Fruit fly (Drosophila melanogaster): Measurements from ENCODE around the gene kst.

kst gene

dm6 chr3L:3393951-3394834, 57.5 kb downstream of the kst start:
- no peak for TF ChIP-seq CG17801 (GFP tag; optimal IDR thresholded peaks at IDR 0.05; ENCODE audit: partially characterized antibody)

DNA sequence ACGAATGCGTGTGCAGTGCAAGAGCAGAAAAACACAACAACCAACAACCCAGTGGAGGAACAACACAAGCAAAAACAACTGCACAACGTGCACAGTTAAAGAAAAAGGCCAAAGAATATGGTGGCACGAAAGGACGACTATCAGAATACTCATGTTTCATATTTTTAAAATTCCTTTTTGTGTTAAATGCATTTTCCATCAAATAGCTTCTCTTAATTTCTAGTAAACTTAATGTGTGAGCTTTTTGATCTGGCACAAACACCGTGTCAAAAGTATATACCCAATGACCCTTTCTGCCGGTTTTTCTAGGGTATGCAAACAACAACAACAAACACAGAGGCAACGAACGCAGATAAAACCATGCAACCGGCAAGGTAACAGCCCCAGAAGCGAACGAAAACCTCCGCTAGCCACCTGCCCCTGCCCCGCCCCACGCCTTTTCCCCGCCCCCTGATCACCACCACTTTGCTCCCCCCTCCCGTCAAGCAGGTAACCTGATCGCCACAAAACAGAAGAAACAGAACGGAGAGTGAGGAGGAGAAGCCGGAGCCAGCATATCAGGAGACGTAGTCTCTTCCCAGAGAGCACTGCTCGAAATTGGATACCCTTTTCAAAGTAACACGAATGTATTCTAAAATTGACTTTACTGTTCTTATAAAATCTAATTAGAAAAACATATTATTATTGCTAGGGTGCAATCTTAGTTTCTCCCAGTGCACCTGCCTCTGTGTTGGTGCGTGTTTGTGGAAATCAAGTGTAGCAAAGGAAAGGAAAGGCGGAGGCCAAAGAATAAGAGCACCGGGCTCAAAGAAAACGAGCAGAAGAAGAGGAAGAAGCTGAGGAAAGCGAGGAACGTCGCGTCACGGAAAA, 58.4 kb downstream of the kst start:
- TF ChIP-seq CG17801 (GFP tag; optimal IDR thresholded peaks at IDR 0.05; ENCODE audit: partially characterized antibody): no peak

- no peak for TF ChIP-seq CG17801 (GFP tag; optimal IDR thresholded peaks at IDR 0.05; ENCODE audit: partially characterized antibody)
Observed at dm6 chr3L:3396056-3396455, 59.4 kb downstream of the kst start.

dm6 chr3L:3397309-3397821, 60.7 kb downstream of the kst start:
- TF ChIP-seq CG17801 (GFP tag; optimal IDR thresholded peaks at IDR 0.05; ENCODE audit: partially characterized antibody): no peak

dm6 chr3L:3397849-3398248, 61.2 kb downstream of the kst start:
- TF ChIP-seq CG17801 (GFP tag; optimal IDR thresholded peaks at IDR 0.05; ENCODE audit: partially characterized antibody): no peak

DNA sequence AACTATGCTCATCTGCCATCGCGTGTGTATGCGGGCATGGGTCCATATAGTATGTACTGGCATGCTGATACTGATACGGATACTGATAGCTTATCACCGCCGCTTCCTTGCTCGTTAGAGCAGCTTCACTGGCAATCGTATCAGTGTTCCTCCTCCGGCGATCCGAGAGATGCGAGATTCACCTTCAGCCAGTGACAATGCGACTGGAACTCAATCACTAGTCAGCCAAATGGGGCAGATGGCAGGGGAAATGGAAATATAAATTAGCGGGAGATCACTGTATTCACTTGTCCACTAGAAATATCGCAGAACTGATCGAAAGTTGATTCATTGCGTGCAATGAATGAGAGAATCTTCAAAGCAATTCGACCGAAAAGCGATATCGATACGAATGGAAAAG, 61.8 kb downstream of the kst start:
- no peak for TF ChIP-seq CG17801 (GFP tag; optimal IDR thresholded peaks at IDR 0.05; ENCODE audit: partially characterized antibody)

dm6 chr3L:3399249-3399922, 62.7 kb downstream of the kst start:
- no peak for TF ChIP-seq CG17801 (GFP tag; optimal IDR thresholded peaks at IDR 0.05; ENCODE audit: partially characterized antibody)

DNA sequence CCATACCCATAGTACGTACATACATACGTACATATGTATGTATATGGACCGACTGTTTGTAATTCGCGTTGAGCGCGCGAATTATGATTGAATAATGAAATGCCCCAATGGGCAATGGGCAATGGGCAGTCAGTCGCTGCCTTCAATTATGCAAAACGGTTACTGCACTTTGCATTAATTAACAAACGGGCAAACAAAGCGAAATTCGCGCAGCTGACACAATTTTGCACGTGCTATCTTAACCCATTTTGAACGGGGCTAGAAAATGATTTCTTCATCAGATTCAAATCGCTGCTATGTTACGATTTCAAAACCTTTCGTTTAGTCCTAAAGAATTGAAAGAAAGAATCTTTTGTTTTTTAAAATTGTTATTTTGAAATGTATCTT, 63.3 kb downstream of the kst start:
- no peak for TF ChIP-seq CG17801 (GFP tag; optimal IDR thresholded peaks at IDR 0.05; ENCODE audit: partially characterized antibody)

dm6 chr3L:3400555-3401198, 64.0 kb downstream of the kst start:
- no peak for TF ChIP-seq CG17801 (GFP tag; optimal IDR thresholded peaks at IDR 0.05; ENCODE audit: partially characterized antibody)

DNA sequence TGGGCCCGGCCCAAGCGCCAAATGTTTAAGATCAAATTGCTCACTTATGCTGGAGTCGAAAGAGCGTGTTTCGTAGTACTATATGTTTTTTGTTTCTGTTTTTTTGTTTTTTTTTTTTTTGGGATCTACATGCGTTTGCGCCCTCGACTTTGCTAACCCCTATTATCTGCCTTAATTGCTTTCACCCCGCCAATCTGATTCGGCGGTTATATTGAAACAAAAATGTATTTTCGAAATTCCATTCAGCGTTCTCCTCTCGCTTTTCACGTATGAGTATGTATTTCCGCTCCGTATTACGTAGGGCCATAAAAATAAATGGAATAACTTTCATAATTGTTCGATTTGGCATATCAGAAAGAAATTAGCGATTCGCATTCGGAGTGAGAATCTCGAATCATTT, 68.9 kb downstream of the kst start:
- TF ChIP-seq CG17801 (GFP tag; optimal IDR thresholded peaks at IDR 0.05; ENCODE audit: partially characterized antibody): no peak

DNA sequence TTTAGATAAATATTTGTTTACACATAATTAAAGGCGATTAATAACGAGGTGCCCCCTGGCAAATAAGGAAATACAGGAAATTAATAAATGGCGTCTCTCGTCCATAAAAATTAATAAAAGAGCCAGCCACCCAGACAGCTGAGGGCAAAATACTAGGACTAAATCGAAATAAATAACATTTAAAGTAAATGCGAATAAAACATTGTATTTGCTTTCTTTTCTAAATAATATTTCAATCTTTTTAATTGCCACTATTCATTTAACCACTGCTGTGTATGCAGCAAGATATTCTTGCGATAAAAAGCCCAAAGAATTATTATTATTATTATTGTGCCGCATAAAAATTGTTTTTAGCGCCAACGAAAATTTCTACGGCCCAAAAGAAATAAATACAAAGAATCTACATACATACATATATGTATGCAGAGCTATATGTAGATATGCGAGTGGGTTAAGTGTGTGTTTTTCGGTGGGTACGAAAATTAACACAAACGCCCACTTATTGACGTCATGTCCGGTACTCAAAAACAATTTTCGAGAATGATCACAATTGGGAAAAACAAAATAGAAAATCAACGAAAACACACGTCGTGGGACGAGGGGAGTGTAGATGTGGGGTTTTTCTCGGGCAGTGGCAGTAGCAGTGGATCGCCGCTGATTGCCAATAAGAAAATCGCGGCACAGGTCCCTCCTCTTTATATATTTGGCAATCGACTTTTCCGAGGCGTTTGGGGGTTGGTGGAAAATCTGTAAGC, 69.8 kb downstream of the kst start:
- TF ChIP-seq CG17801 (GFP tag; optimal IDR thresholded peaks at IDR 0.05; ENCODE audit: partially characterized antibody): no peak

- TF ChIP-seq CG17801 (GFP tag; optimal IDR thresholded peaks at IDR 0.05; ENCODE audit: partially characterized antibody): no peak
Observed at dm6 chr3L:3407481-3407880, 70.8 kb downstream of the kst start.

DNA sequence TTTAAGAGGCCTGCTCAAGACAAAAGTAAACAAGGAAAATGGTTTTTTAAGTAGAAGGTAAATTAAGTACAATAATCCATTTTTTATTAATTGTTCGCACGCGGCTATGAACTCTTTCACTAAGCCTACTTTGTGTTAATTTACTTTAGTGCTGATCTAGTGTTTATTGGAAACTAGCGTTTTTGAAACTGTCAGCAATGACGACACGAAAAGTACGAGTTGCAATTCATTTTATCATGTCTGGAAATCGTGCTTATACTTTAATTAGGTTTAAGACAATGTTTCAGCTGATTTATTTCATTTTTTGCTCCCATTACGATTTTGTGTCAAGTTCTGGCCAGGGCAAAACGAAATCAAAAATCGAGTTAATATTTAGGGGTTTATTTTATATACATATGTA, 71.6 kb downstream of the kst start:
- no peak for TF ChIP-seq CG17801 (GFP tag; optimal IDR thresholded peaks at IDR 0.05; ENCODE audit: partially characterized antibody)

Data from ovary, adult (tissue).